Fruit fly (Drosophila melanogaster) whole organism, embryonic: Measurements from ENCODE around the gene AP-1mu.
A peak's percentile ranks its signal among the peaks of the same experiment; 100 is the strongest.

Experiments
- Abd-B ChIP-seq: fragments of 200-800 bp; sonication (Bioruptor generic); optimal IDR thresholded peaks from 2 replicates; lab custom pipeline; 2018; ENCODE audit warnings: missing biosample characterization, mild to moderate bottlenecking, missing genetic modification characterization, moderate library complexity
- CG11247 ChIP-seq: fragments of 200-800 bp; sonication (Bioruptor generic); IDR thresholded peaks from 2 replicates; pipeline ENCODE4 v1.3.6; 2022; ENCODE audit warnings: missing biosample characterization, missing genetic modification characterization
- CG11560 ChIP-seq: fragments of 200-800 bp; sonication (Bioruptor generic); IDR thresholded peaks from 3 replicates; pipeline ENCODE4 v1.3.6; 2022; ENCODE audit warnings: missing biosample characterization, missing genetic modification characterization
- CG11696 ChIP-seq: fragments of 200-800 bp; sonication (Bioruptor generic); IDR thresholded peaks from 2 replicates; pipeline ENCODE4 v1.3.6; 2022; ENCODE audit warnings: missing biosample characterization, missing genetic modification characterization
- CG12219 ChIP-seq: fragments of 200-800 bp; sonication (Bioruptor generic); optimal IDR thresholded peaks from 3 replicates; lab custom pipeline; 2018; ENCODE audit warnings: missing biosample characterization, mild to moderate bottlenecking, missing genetic modification characterization
- CG14014 ChIP-seq: fragments of 200-800 bp; sonication (Bioruptor generic); IDR thresholded peaks from 2 replicates; pipeline ENCODE4 v1.3.6; 2022; ENCODE audit warnings: missing biosample characterization, missing genetic modification characterization
- CG14050 ChIP-seq: fragments of 200-800 bp; sonication (Bioruptor generic); IDR thresholded peaks from 3 replicates; pipeline ENCODE4 v1.3.6; 2022; ENCODE audit warnings: missing biosample characterization, missing genetic modification characterization
- CG14667 ChIP-seq: fragments of 200-800 bp; sonication (Bioruptor generic); IDR thresholded peaks from 2 replicates; pipeline ENCODE4 v1.3.6; 2022; ENCODE audit warnings: missing biosample characterization, missing genetic modification characterization
- CG1529 ChIP-seq: fragments of 200-800 bp; sonication (Bioruptor generic); optimal IDR thresholded peaks from 3 replicates; lab custom pipeline; 2018; ENCODE audit warnings: missing biosample characterization, missing genetic modification characterization
- CG15514 ChIP-seq: fragments of 200-800 bp; sonication (Bioruptor generic); optimal IDR thresholded peaks from 3 replicates; lab custom pipeline; 2017; ENCODE audit warnings: missing biosample characterization, missing genetic modification characterization, mild to moderate bottlenecking, moderate library complexity, missing genetic modification reagents
- CG16863 ChIP-seq: fragments of 200-800 bp; sonication (Bioruptor generic); optimal IDR thresholded peaks from 3 replicates; lab custom pipeline; 2016; ENCODE audit warnings: missing biosample characterization, missing genetic modification characterization
- CG17359 ChIP-seq: fragments of 200-800 bp; sonication (Bioruptor generic); optimal IDR thresholded peaks from 3 replicates; lab custom pipeline; 2018; ENCODE audit warnings: missing biosample characterization, mild to moderate bottlenecking, missing genetic modification characterization, moderate library complexity
- CG31388 ChIP-seq: fragments of 200-800 bp; sonication (Bioruptor generic); optimal IDR thresholded peaks from 2 replicates; lab custom pipeline; 2016; ENCODE audit warnings: missing biosample characterization, missing genetic modification characterization
- CG31441 ChIP-seq: fragments of 200-800 bp; sonication (Bioruptor generic); IDR thresholded peaks from 2 replicates; pipeline ENCODE4 v1.3.6; 2022; ENCODE audit warnings: missing biosample characterization, missing genetic modification characterization
- CG32532 ChIP-seq: fragments of 200-800 bp; sonication (Bioruptor generic); IDR thresholded peaks from 2 replicates; pipeline ENCODE4 v1.3.6; 2022; ENCODE audit warnings: missing biosample characterization, missing genetic modification characterization
- CG4617 ChIP-seq: fragments of 200-800 bp; sonication (Bioruptor generic); optimal IDR thresholded peaks from 3 replicates; lab custom pipeline; 2016; ENCODE audit warnings: missing biosample characterization, missing genetic modification characterization, borderline replicate concordance
- CG4707 ChIP-seq: fragments of 200-800 bp; sonication (Bioruptor generic); optimal IDR thresholded peaks from 2 replicates; lab custom pipeline; 2018; ENCODE audit warnings: missing biosample characterization, mild to moderate bottlenecking, missing genetic modification characterization, moderate library complexity
- CG5180 ChIP-seq: fragments of 200-800 bp; sonication (Bioruptor generic); optimal IDR thresholded peaks from 3 replicates; lab custom pipeline; 2017; ENCODE audit warnings: missing biosample characterization, missing genetic modification characterization, mild to moderate bottlenecking, moderate library complexity, missing genetic modification reagents
- CG7271 ChIP-seq: fragments of 200-800 bp; sonication (Bioruptor generic); optimal IDR thresholded peaks from 2 replicates; lab custom pipeline; 2018; ENCODE audit warnings: missing biosample characterization, mild to moderate bottlenecking, missing genetic modification characterization, moderate library complexity
- CG8290 ChIP-seq, 3 experiments: fragments of 200-800 bp; sonication (Bioruptor generic); optimal IDR thresholded peaks; 2 replicates each; lab custom pipeline; 2016 to 2019; ENCODE audit warnings: missing biosample characterization in 3 of 3, missing genetic modification characterization in 3 of 3, mild to moderate bottlenecking in 2 of 3, moderate library complexity in 1 of 3
- CG8924 ChIP-seq: fragments of 200-800 bp; optimal IDR thresholded peaks from 3 replicates; lab custom pipeline; 2019; ENCODE audit warnings: missing biosample characterization, mild to moderate bottlenecking, missing genetic modification characterization, moderate library complexity
- D ChIP-seq, 2 experiments: fragments of 200-800 bp in 1 of 2; fragments of >200 bp in 1 of 2; sonication (Bioruptor generic) in 1 of 2; optimal IDR thresholded peaks; 2 replicates in 1 of 2; 3 replicates in 1 of 2; lab custom pipeline; 2017; ENCODE audit warnings: mild to moderate bottlenecking in 1 of 2, missing biosample characterization in 1 of 2, missing genetic modification characterization in 1 of 2, missing genetic modification reagents in 1 of 2
- Elba2 ChIP-seq: fragments of 200-800 bp; sonication (Bioruptor generic); optimal IDR thresholded peaks from 3 replicates; lab custom pipeline; 2016; ENCODE audit warnings: missing biosample characterization, missing genetic modification characterization
- Fer3 ChIP-seq: fragments of 200-800 bp; sonication (Bioruptor generic); optimal IDR thresholded peaks from 2 replicates; lab custom pipeline; 2018; ENCODE audit warnings: missing biosample characterization, mild to moderate bottlenecking, missing genetic modification characterization, moderate library complexity
- H15 ChIP-seq: fragments of 200-800 bp; sonication (Bioruptor generic); IDR thresholded peaks from 3 replicates; pipeline ENCODE4 v1.3.6; 2022; ENCODE audit warnings: missing biosample characterization, missing genetic modification characterization
- Hr3 ChIP-seq: fragments of 200-800 bp; sonication (Bioruptor generic); optimal IDR thresholded peaks from 3 replicates; lab custom pipeline; 2016; ENCODE audit warnings: missing biosample characterization, missing genetic modification characterization
- Meics ChIP-seq: fragments of 200-800 bp; sonication (Bioruptor generic); optimal IDR thresholded peaks from 2 replicates; lab custom pipeline; 2017; ENCODE audit warnings: missing biosample characterization, mild to moderate bottlenecking, missing genetic modification characterization
- Optix ChIP-seq: fragments of 200-800 bp; sonication (Bioruptor generic); IDR thresholded peaks from 3 replicates; pipeline ENCODE4 v1.3.6; 2022; ENCODE audit warnings: missing biosample characterization, missing genetic modification characterization
- Side ChIP-seq: fragments of 200-800 bp; sonication (Bioruptor generic); optimal IDR thresholded peaks from 2 replicates; lab custom pipeline; 2016; ENCODE audit warnings: missing biosample characterization, missing genetic modification characterization
- Trl ChIP-seq, 3 experiments: fragments of >200 bp in 2 of 3; fragments of 200-800 bp in 1 of 3; sonication (Bioruptor generic) in 1 of 3; optimal IDR thresholded peaks; 2 replicates in 1 of 3; 3 replicates in 2 of 3; lab custom pipeline; 2016 to 2017; ENCODE audit warnings: missing biosample characterization in 1 of 3, missing genetic modification characterization in 1 of 3
- chinmo ChIP-seq: fragments of 200-800 bp; sonication (Bioruptor generic); IDR thresholded peaks from 4 replicates; pipeline ENCODE4 v1.3.6; 2022; ENCODE audit warnings: missing biosample characterization, missing genetic modification characterization; ENCODE audit not compliant: partially characterized antibody
- da ChIP-seq: fragments of 200-800 bp; sonication (Bioruptor generic); optimal IDR thresholded peaks from 2 replicates; lab custom pipeline; 2016; ENCODE audit warnings: missing biosample characterization, missing genetic modification characterization
- danr ChIP-seq: fragments of 200-800 bp; sonication (Bioruptor generic); IDR thresholded peaks from 2 replicates; pipeline ENCODE4 v1.3.6; 2022; ENCODE audit warnings: missing biosample characterization, missing genetic modification characterization
- esg ChIP-seq: fragments of 200-800 bp; sonication (Bioruptor generic); conservative IDR thresholded peaks from 2 replicates; pipeline ENCODE4 v1.3.6; 2022; ENCODE audit warnings: missing biosample characterization, missing genetic modification characterization
- fd3F ChIP-seq: fragments of 200-800 bp; sonication (Bioruptor generic); optimal IDR thresholded peaks from 2 replicates; lab custom pipeline; 2018; ENCODE audit warnings: missing biosample characterization, mild to moderate bottlenecking, missing genetic modification characterization, moderate library complexity
- gem ChIP-seq: fragments of 200-800 bp; sonication (Bioruptor generic); optimal IDR thresholded peaks from 2 replicates; lab custom pipeline; 2019; ENCODE audit warnings: missing biosample characterization, mild to moderate bottlenecking, missing genetic modification characterization, moderate library complexity
- gro ChIP-seq: fragments of 200-800 bp; sonication (Bioruptor generic); optimal IDR thresholded peaks from 2 replicates; lab custom pipeline; 2016; ENCODE audit warnings: missing biosample characterization, missing genetic modification characterization
- gsb-n ChIP-seq: fragments of 200-800 bp; sonication (Bioruptor generic); optimal IDR thresholded peaks from 3 replicates; lab custom pipeline; 2018; ENCODE audit warnings: missing biosample characterization, mild to moderate bottlenecking, missing genetic modification characterization
- hb ChIP-seq: fragments of 200-800 bp; sonication (Bioruptor generic); IDR thresholded peaks from 3 replicates; pipeline ENCODE4 v1.3.6; 2022; ENCODE audit warnings: missing biosample characterization, missing genetic modification characterization; ENCODE audit not compliant: partially characterized antibody
- inv ChIP-seq: fragments of 200-800 bp; sonication (Bioruptor generic); IDR thresholded peaks from 2 replicates; pipeline ENCODE4 v1.3.6; 2022; ENCODE audit warnings: missing biosample characterization, missing genetic modification characterization; ENCODE audit not compliant: partially characterized antibody
- sc ChIP-seq, 3 experiments: fragments of >200 bp in 2 of 3; fragments of 200-800 bp in 1 of 3; sonication (Bioruptor generic) in 1 of 3; optimal IDR thresholded peaks; 2 replicates in 2 of 3; 3 replicates in 1 of 3; lab custom pipeline; 2017; ENCODE audit warnings: mild to moderate bottlenecking in 1 of 3, missing biosample characterization in 1 of 3, missing genetic modification characterization in 1 of 3, missing genetic modification reagents in 1 of 3
- sens ChIP-seq: fragments of 200-800 bp; sonication (Bioruptor generic); peaks from one replicate; lab custom pipeline; 2016; ENCODE audit warnings: missing biosample characterization, missing genetic modification characterization
- sna ChIP-seq: fragments of 200-800 bp; sonication (Bioruptor generic); IDR thresholded peaks from 2 replicates; pipeline ENCODE4 v1.3.6; 2022; ENCODE audit warnings: missing biosample characterization, missing genetic modification characterization; ENCODE audit not compliant: partially characterized antibody
- ssp ChIP-seq: fragments of 200-800 bp; sonication (Bioruptor generic); IDR thresholded peaks from 2 replicates; pipeline ENCODE4 v1.3.6; 2022; ENCODE audit warnings: missing biosample characterization, missing genetic modification characterization
- tap ChIP-seq: fragments of 200-800 bp; optimal IDR thresholded peaks from 3 replicates; lab custom pipeline; 2019; ENCODE audit warnings: missing biosample characterization, mild to moderate bottlenecking, missing genetic modification characterization, moderate library complexity
- vnd ChIP-seq: fragments of 200-800 bp; sonication (Bioruptor generic); IDR thresholded peaks from 3 replicates; pipeline ENCODE4 v1.3.6; 2022; ENCODE audit warnings: missing biosample characterization, missing genetic modification characterization; ENCODE audit not compliant: partially characterized antibody
- wek ChIP-seq: fragments of 200-800 bp; sonication (Bioruptor generic); optimal IDR thresholded peaks from 3 replicates; lab custom pipeline; 2018; ENCODE audit warnings: missing biosample characterization, mild to moderate bottlenecking, missing genetic modification characterization, moderate library complexity
- z ChIP-seq: fragments of 200-800 bp; sonication (Bioruptor generic); IDR thresholded peaks from 3 replicates; pipeline ENCODE4 v1.3.6; 2022; ENCODE audit warnings: missing biosample characterization, missing genetic modification characterization
- zen2 ChIP-seq: fragments of 200-800 bp; sonication (Bioruptor generic); IDR thresholded peaks from 3 replicates; pipeline ENCODE4 v1.3.6; 2022; ENCODE audit warnings: missing biosample characterization, missing genetic modification characterization; ENCODE audit not compliant: partially characterized antibody

AP-1mu gene

dm6 chr3R:9513052-9513420 is 46.3 kb downstream of the AP-1mu start, which contains the start of the genes Ras85D and Rlb1 (continued):
- TF ChIP-seq CG11560 (tag; lab: Robert Waterston, UW) (no peak), CG8290 (GFP tag; optimal IDR thresholded peaks at IDR 0.05; lab: Kevin White, UChicago) (peak; percentile 70), CG8290 (tag; optimal IDR thresholded peaks at IDR 0.05; lab: Kevin White, UChicago) (peak in 1 of 2 experiments; percentile 62), D (optimal IDR thresholded peaks at IDR 0.05; lab: Kevin White, UChicago) (no peak), D (GFP tag; optimal IDR thresholded peaks at IDR 0.05; lab: Kevin White, UChicago) (no peak), gro (GFP tag; lab: Kevin White, UChicago) (peak; percentile 90), sc (optimal IDR thresholded peaks at IDR 0.05; lab: Kevin White, UChicago) (no peak), sc (GFP tag; optimal IDR thresholded peaks at IDR 0.05; lab: Kevin White, UChicago) (no peak), chinmo (GFP tag; lab: Robert Waterston, UW) (no peak), Trl (optimal IDR thresholded peaks at IDR 0.05; lab: Kevin White, UChicago) (no peak), Trl (GFP tag; optimal IDR thresholded peaks at IDR 0.05; lab: Kevin White, UChicago) (peak; percentile 73), CG14050 (GFP tag; lab: Robert Waterston, UW) (no peak), CG15514 (GFP tag; lab: Kevin White, UChicago) (peak; percentile 75), ssp (GFP tag; lab: Robert Waterston, UW) (no peak), Optix (no peak), esg (GFP tag; lab: Robert Waterston, UW) (no peak), CG32532 (GFP tag; lab: Robert Waterston, UW) (no peak), CG5180 (GFP tag; lab: Kevin White, UChicago) (no peak), CG31388 (GFP tag; lab: Kevin White, UChicago) (no peak), tap (tag; lab: Kevin White, UChicago) (peak; percentile 13), fd3F (GFP tag; lab: Kevin White, UChicago) (peak; percentile 50), sna (GFP tag; lab: Robert Waterston, UW) (no peak), CG11696 (no peak), CG4707 (GFP tag; lab: Kevin White, UChicago) (no peak), da (GFP tag; lab: Kevin White, UChicago) (peak; percentile 45), CG31441 (GFP tag; lab: Robert Waterston, UW) (no peak), CG14014 (no peak), Side (GFP tag; lab: Kevin White, UChicago) (peak; percentile 78), CG17359 (tag; lab: Kevin White, UChicago) (peak; percentile 50), CG8924 (tag; lab: Kevin White, UChicago) (peak; percentile 76), zen2 (GFP tag; lab: Robert Waterston, UW) (no peak), sens (GFP tag; lab: Kevin White, UChicago) (peak; percentile 94), CG16863 (GFP tag; lab: Kevin White, UChicago) (peak; percentile 72), CG7271 (tag; lab: Kevin White, UChicago) (peak; percentile 52), z (GFP tag; lab: Robert Waterston, UW) (no peak), hb (GFP tag; lab: Robert Waterston, UW) (no peak), inv (GFP tag; lab: Robert Waterston, UW) (no peak), gsb-n (tag; lab: Kevin White, UChicago) (no peak), Hr3 (GFP tag; lab: Kevin White, UChicago) (peak; percentile 74), wek (GFP tag; lab: Kevin White, UChicago) (no peak), gem (peak; percentile 77), Abd-B (GFP tag; lab: Kevin White, UChicago) (no peak), H15 (GFP tag; lab: Robert Waterston, UW) (no peak), CG11247 (GFP tag; lab: Robert Waterston, UW) (no peak), Fer3 (tag; lab: Kevin White, UChicago) (peak; percentile 76), vnd (GFP tag; lab: Robert Waterston, UW) (no peak), CG4617 (GFP tag; lab: Kevin White, UChicago) (peak; percentile 96), CG14667 (no peak), danr (GFP tag; lab: Robert Waterston, UW) (no peak), CG12219 (peak; percentile 27), Meics (GFP tag; lab: Kevin White, UChicago) (peak; percentile 63), Elba2 (GFP tag; lab: Kevin White, UChicago) (peak; percentile 17), CG1529 (no peak)
